Fruit fly (Drosophila melanogaster): Measurements from ENCODE around the gene CG1792.

Gene CG1792

dm6 chr3R:31599538-31600313 is 16.4 kb upstream of the CG1792 start (continued):
- no peak for TF ChIP-seq lov (optimal IDR thresholded peaks at IDR 0.05)
- TF ChIP-seq lov (GFP tag; IDR thresholded peaks at IDR 0.05): no peak
- TF ChIP-seq ERR (GFP tag; optimal IDR thresholded peaks at IDR 0.05): peak; percentile 8
- peak; percentile 83 for TF ChIP-seq CG34376 (GFP tag; optimal IDR thresholded peaks at IDR 0.05)
- peak; percentile 27 for TF ChIP-seq CG4328 (GFP tag; optimal IDR thresholded peaks at IDR 0.05)
- TF ChIP-seq CG2116 (GFP tag; optimal IDR thresholded peaks at IDR 0.05): no peak
- no peak for TF ChIP-seq CG10979 (tag; optimal IDR thresholded peaks at IDR 0.05)
- TF ChIP-seq pnt (GFP tag; optimal IDR thresholded peaks at IDR 0.05): no peak
- TF ChIP-seq chinmo (GFP tag; IDR thresholded peaks at IDR 0.05; ENCODE audit: partially characterized antibody): 0 out of 4 replicates have a peak, but pooled peaks have one; percentile 49
- no peak for TF ChIP-seq unc-4 (GFP tag; IDR thresholded peaks at IDR 0.05; ENCODE audit: partially characterized antibody)
- peak; percentile 70 for TF ChIP-seq exex (tag; optimal IDR thresholded peaks at IDR 0.05)
- TF ChIP-seq CG31388 (GFP tag; optimal IDR thresholded peaks at IDR 0.05): no peak
- TF ChIP-seq Aef1 (GFP tag; IDR thresholded peaks at IDR 0.05): peak; percentile 15; the same call in 1 of the 3 replicates
- no peak for TF ChIP-seq dati (GFP tag; IDR thresholded peaks at IDR 0.05)
- TF ChIP-seq CG10462 (GFP tag; optimal IDR thresholded peaks at IDR 0.05): no peak
- no peak for TF ChIP-seq slbo (GFP tag; IDR thresholded peaks at IDR 0.05)
- TF ChIP-seq CG1024 (GFP tag; IDR thresholded peaks at IDR 0.05): no peak
- TF ChIP-seq CG8359 (GFP tag; optimal IDR thresholded peaks at IDR 0.05; ENCODE audit: borderline replicate concordance): no peak
- peak; percentile 85 for TF ChIP-seq Med (GFP tag)
- no peak for TF ChIP-seq CG17612 (GFP tag; IDR thresholded peaks at IDR 0.05)
- TF ChIP-seq CG30403 (GFP tag; optimal IDR thresholded peaks at IDR 0.05): no peak
- no peak for TF ChIP-seq nerfin-2 (GFP tag; IDR thresholded peaks at IDR 0.05; ENCODE audit: partially characterized antibody)
- no peak for TF ChIP-seq kni (GFP tag; optimal IDR thresholded peaks at IDR 0.05)
- TF ChIP-seq CG6272 (GFP tag; IDR thresholded peaks at IDR 0.05): no peak
- TF ChIP-seq gsb-n (tag; optimal IDR thresholded peaks at IDR 0.05): no peak
- TF ChIP-seq CG13894 (tag; optimal IDR thresholded peaks at IDR 0.05): peak; percentile 71
- peak; percentile 31 for TF ChIP-seq lab (GFP tag; optimal IDR thresholded peaks at IDR 0.05)
- no peak for TF ChIP-seq sim (GFP tag; IDR thresholded peaks at IDR 0.05)
- TF ChIP-seq cad (GFP tag; optimal IDR thresholded peaks at IDR 0.05): no peak
- TF ChIP-seq ase (GFP tag; IDR thresholded peaks at IDR 0.05): no peak
- no peak for TF ChIP-seq ab (GFP tag; optimal IDR thresholded peaks at IDR 0.05)
- no peak for TF ChIP-seq Blimp-1 (GFP tag; optimal IDR thresholded peaks at IDR 0.05)
- TF ChIP-seq Pdp1 (GFP tag; optimal IDR thresholded peaks at IDR 0.05): peak in 1 of 2 experiments; percentile 75
- 0 out of 2 replicates have a peak, but pooled peaks have one; percentile 16 for TF ChIP-seq CG13287 (GFP tag; IDR thresholded peaks at IDR 0.05; ENCODE audit: partially characterized antibody)
- TF ChIP-seq rib (GFP tag; IDR thresholded peaks at IDR 0.05): peak; percentile 65; the same call in 1 of the 2 replicates
- TF ChIP-seq hb (GFP tag; IDR thresholded peaks at IDR 0.05; ENCODE audit: partially characterized antibody): no peak
- TF ChIP-seq CG17802 (tag; optimal IDR thresholded peaks at IDR 0.05): no peak
- TF ChIP-seq CG1529 (GFP tag; optimal IDR thresholded peaks at IDR 0.05): no peak
- TF ChIP-seq CG10543 (GFP tag; optimal IDR thresholded peaks at IDR 0.05): peak; percentile 91
- TF ChIP-seq CG15269 (tag; optimal IDR thresholded peaks at IDR 0.05): no peak
- TF ChIP-seq CG2889 (GFP tag; IDR thresholded peaks at IDR 0.05): no peak
- no peak for TF ChIP-seq sr (GFP tag; IDR thresholded peaks at IDR 0.05)
- peak; percentile 44 for TF ChIP-seq abd-A (tag; optimal IDR thresholded peaks at IDR 0.05)
- 0 out of 2 replicates have a peak, but pooled peaks have one; percentile 46 for TF ChIP-seq crol (GFP tag; IDR thresholded peaks at IDR 0.05)
- no peak for TF ChIP-seq pfk (GFP tag; optimal IDR thresholded peaks at IDR 0.05)
- no peak for TF ChIP-seq CG18476 (GFP tag; optimal IDR thresholded peaks at IDR 0.05)
- peak; percentile 30; the same call in 1 of the 3 replicates for TF ChIP-seq Dbx (GFP tag; IDR thresholded peaks at IDR 0.05)
- no peak for TF ChIP-seq ind (GFP tag; optimal IDR thresholded peaks at IDR 0.05)
- no peak for TF ChIP-seq dmrt99B (tag; optimal IDR thresholded peaks at IDR 0.05)

Measured in whole organism, embryonic.